Worm (Caenorhabditis elegans): ENCODE results near the gene T28C6.8.

ce11 chrIV:8840161-8840765 lies 9.7 kb upstream of the T28C6.8 start, which contains the start of the genes T28C6.11 and T11B7.1:
- no peak for TF ChIP-seq C16A3.4 (tag; optimal IDR thresholded peaks at IDR 0.05)
- TF ChIP-seq skn-1 (tag; optimal IDR thresholded peaks at IDR 0.05) = no peak
- no peak for TF ChIP-seq dpl-1 (GFP tag; optimal IDR thresholded peaks at IDR 0.05)
- no peak for TF ChIP-seq efl-1 (optimal IDR thresholded peaks at IDR 0.05)
- TF ChIP-seq efl-1 (GFP tag; optimal IDR thresholded peaks at IDR 0.05 in 1 of 2) = no peak
